ENCODE assay signal across 1 fruit fly cellular context in genomic region chr2L:10468388-10468787, dm6.
A peak's percentile ranks its signal among the peaks of the same experiment; 100 is the strongest.
TF ChIP-seq lines count a peak whose summit lies in the region.

No protein-coding gene starts in this region.

TF ChIP-seq in whole organism, embryonic, 481 proteins besides CTCF, POLR2A, EP300 and RAD21 (continued from another document and continues in another):
- TF ChIP-seq CG9932 (GFP tag; IDR thresholded peaks at IDR 0.05; lab: Robert Waterston, UW) (peak; percentile 73), Dll (GFP tag; IDR thresholded peaks at IDR 0.05; lab: Robert Waterston, UW; ENCODE audit: partially characterized antibody) (no peak), Hmr (GFP tag; optimal IDR thresholded peaks at IDR 0.05; lab: Kevin White, UChicago) (peak; percentile 43), CG18599 (GFP tag; optimal IDR thresholded peaks at IDR 0.05; lab: Kevin White, UChicago) (peak; percentile 47), pfk (GFP tag; optimal IDR thresholded peaks at IDR 0.05; lab: Kevin White, UChicago) (no peak), Atf3 (GFP tag; optimal IDR thresholded peaks at IDR 0.05; lab: Kevin White, UChicago) (no peak), CG12219 (GFP tag; optimal IDR thresholded peaks at IDR 0.05; lab: Kevin White, UChicago) (peak; percentile 38), CG2116 (GFP tag; optimal IDR thresholded peaks at IDR 0.05; lab: Kevin White, UChicago) (no peak), ewg (GFP tag; optimal IDR thresholded peaks at IDR 0.05; lab: Kevin White, UChicago) (no peak), CG7928 (GFP tag; optimal IDR thresholded peaks at IDR 0.05; lab: Kevin White, UChicago) (no peak), caup (GFP tag; optimal IDR thresholded peaks at IDR 0.05; lab: Kevin White, UChicago; ENCODE audit: severe bottlenecking) (peak; percentile 45), stc (GFP tag; IDR thresholded peaks at IDR 0.05; lab: Robert Waterston, UW) (0 out of 2 replicates have a peak, but pooled peaks have one; percentile 24), lola (GFP tag; optimal IDR thresholded peaks at IDR 0.05; lab: Kevin White, UChicago) (no peak), CG4404 (GFP tag; IDR thresholded peaks at IDR 0.05; lab: Robert Waterston, UW) (no peak), cato (GFP tag; optimal IDR thresholded peaks at IDR 0.05; lab: Kevin White, UChicago; ENCODE audit: borderline replicate concordance) (no peak), Dad (GFP tag; optimal IDR thresholded peaks at IDR 0.05; lab: Kevin White, UChicago) (peak; percentile 37), en (GFP tag; optimal IDR thresholded peaks at IDR 0.05; lab: Kevin White, UChicago) (no peak), Kr (GFP tag; optimal IDR thresholded peaks at IDR 0.05; lab: Kevin White, UChicago) (no peak), H15 (GFP tag; IDR thresholded peaks at IDR 0.05; lab: Robert Waterston, UW) (peak; percentile 50; the same call in 1 of the 3 replicates), ranshi (GFP tag; IDR thresholded peaks at IDR 0.05; lab: Robert Waterston, UW) (peak; percentile 58; the same call in 1 of the 2 replicates), toy (GFP tag; IDR thresholded peaks at IDR 0.05; lab: Robert Waterston, UW) (0 out of 2 replicates have a peak, but pooled peaks have one; percentile 14), CG1603 (tag; optimal IDR thresholded peaks at IDR 0.05; lab: Kevin White, UChicago) (peak; percentile 62), kni (GFP tag; optimal IDR thresholded peaks at IDR 0.05; lab: Kevin White, UChicago) (no peak), CG31365 (tag; optimal IDR thresholded peaks at IDR 0.05; lab: Kevin White, UChicago) (no peak), her (GFP tag; optimal IDR thresholded peaks at IDR 0.05; lab: Kevin White, UChicago) (peak; percentile 18), dmrt11E (tag; optimal IDR thresholded peaks at IDR 0.05; lab: Kevin White, UChicago) (no peak), CG2120 (GFP tag; optimal IDR thresholded peaks at IDR 0.05; lab: Kevin White, UChicago) (peak; percentile 43), CG10431 (GFP tag; optimal IDR thresholded peaks at IDR 0.05; lab: Kevin White, UChicago) (no peak), CG4617 (GFP tag; optimal IDR thresholded peaks at IDR 0.05; lab: Kevin White, UChicago; ENCODE audit: borderline replicate concordance) (no peak), lbe (GFP tag; optimal IDR thresholded peaks at IDR 0.05; lab: Kevin White, UChicago) (no peak), gro (GFP tag; optimal IDR thresholded peaks at IDR 0.05; lab: Kevin White, UChicago) (no peak), pan (optimal IDR thresholded peaks at IDR 0.05; lab: Kevin White, UChicago) (no peak), pan (GFP tag; optimal IDR thresholded peaks at IDR 0.05 in 1 of 2, IDR thresholded peaks at IDR 0.05 in 1 of 2) (peak in 1 of 2 experiments; percentile 71), pho (GFP tag; optimal IDR thresholded peaks at IDR 0.05; lab: Kevin White, UChicago) (peak; percentile 6), cg (GFP tag; optimal IDR thresholded peaks at IDR 0.05; lab: Kevin White, UChicago) (no peak), CG12391 (tag; optimal IDR thresholded peaks at IDR 0.05; lab: Kevin White, UChicago) (peak; percentile 63), zfh1 (GFP tag; IDR thresholded peaks at IDR 0.05; lab: Robert Waterston, UW) (peak; percentile 76), Pdp1 (GFP tag; optimal IDR thresholded peaks at IDR 0.05; lab: Kevin White, UChicago) (peak in 1 of 2 experiments; percentile 49), Eip74EF (GFP tag; optimal IDR thresholded peaks at IDR 0.05; lab: Kevin White, UChicago) (peak in 1 of 2 experiments; percentile 3), CG10366 (GFP tag; IDR thresholded peaks at IDR 0.05; lab: Robert Waterston, UW) (peak; percentile 40), chif (GFP tag; optimal IDR thresholded peaks at IDR 0.05; lab: Kevin White, UChicago) (peak; percentile 6 to 8), Hsf (GFP tag; optimal IDR thresholded peaks at IDR 0.05; lab: Kevin White, UChicago) (no peak), slp2 (GFP tag; optimal IDR thresholded peaks at IDR 0.05; lab: Kevin White, UChicago) (no peak), psq (GFP tag; optimal IDR thresholded peaks at IDR 0.05; lab: Kevin White, UChicago) (no peak), CG15514 (GFP tag; optimal IDR thresholded peaks at IDR 0.05; lab: Kevin White, UChicago) (peak; percentile 60), CG17802 (tag; optimal IDR thresholded peaks at IDR 0.05; lab: Kevin White, UChicago) (peak; percentile 38), Rx (GFP tag; IDR thresholded peaks at IDR 0.05; lab: Robert Waterston, UW) (0 out of 2 replicates have a peak, but pooled peaks have one; percentile 39), HLHmδ (GFP tag; optimal IDR thresholded peaks at IDR 0.05; lab: Kevin White, UChicago) (no peak), danr (GFP tag; IDR thresholded peaks at IDR 0.05; lab: Robert Waterston, UW) (no peak), CG8089 (GFP tag; optimal IDR thresholded peaks at IDR 0.05; lab: Kevin White, UChicago) (no peak), sqz (GFP tag; optimal IDR thresholded peaks at IDR 0.05; lab: Kevin White, UChicago) (peak; percentile 1), GATAe (GFP tag; conservative IDR thresholded peaks at IDR 0.05; lab: Robert Waterston, UW) (no peak), Neu2 (GFP tag; optimal IDR thresholded peaks at IDR 0.05; lab: Kevin White, UChicago; ENCODE audit: borderline replicate concordance) (no peak), cas (GFP tag; IDR thresholded peaks at IDR 0.05; lab: Robert Waterston, UW) (no peak), CG7556 (GFP tag; optimal IDR thresholded peaks at IDR 0.05; lab: Kevin White, UChicago) (peak; percentile 15), exex (tag; optimal IDR thresholded peaks at IDR 0.05; lab: Kevin White, UChicago) (peak; percentile 4), CG15696 (tag; optimal IDR thresholded peaks at IDR 0.05; lab: Kevin White, UChicago) (no peak), CG18262 (tag; optimal IDR thresholded peaks at IDR 0.05; lab: Kevin White, UChicago) (peak; percentile 52), CG17359 (tag; optimal IDR thresholded peaks at IDR 0.05; lab: Kevin White, UChicago) (peak; percentile 67), tna (GFP tag; IDR thresholded peaks at IDR 0.05; lab: Robert Waterston, UW; ENCODE audit: partially characterized antibody) (no peak), CG7786 (GFP tag; optimal IDR thresholded peaks at IDR 0.05; lab: Kevin White, UChicago) (peak; percentile 42), CG5180 (GFP tag; optimal IDR thresholded peaks at IDR 0.05; lab: Kevin White, UChicago) (peak; percentile 28), dysf (GFP tag; IDR thresholded peaks at IDR 0.05; lab: Robert Waterston, UW) (peak; percentile 72), CG9817 (tag; optimal IDR thresholded peaks at IDR 0.05; lab: Kevin White, UChicago) (peak; percentile 64), chm (GFP tag; IDR thresholded peaks at IDR 0.05; lab: Robert Waterston, UW) (0 out of 2 replicates have a peak, but pooled peaks have one; percentile 55), Jarid2 (GFP tag; optimal IDR thresholded peaks at IDR 0.05; lab: Kevin White, UChicago) (no peak), gcm2 (GFP tag; optimal IDR thresholded peaks at IDR 0.05; lab: Kevin White, UChicago) (no peak), D (optimal IDR thresholded peaks at IDR 0.05; lab: Kevin White, UChicago) (no peak), D (GFP tag; optimal IDR thresholded peaks at IDR 0.05; lab: Kevin White, UChicago) (peak; percentile 26), p53 (GFP tag; optimal IDR thresholded peaks at IDR 0.05; lab: Kevin White, UChicago) (no peak), Ssrp (tag; optimal IDR thresholded peaks at IDR 0.05; lab: Kevin White, UChicago) (peak; percentile 17), CG33213 (GFP tag; optimal IDR thresholded peaks at IDR 0.05; lab: Kevin White, UChicago) (no peak), CG31388 (GFP tag; optimal IDR thresholded peaks at IDR 0.05; lab: Kevin White, UChicago) (no peak), tup (GFP tag; optimal IDR thresholded peaks at IDR 0.05; lab: Kevin White, UChicago) (no peak), nau (GFP tag; optimal IDR thresholded peaks at IDR 0.05; lab: Kevin White, UChicago) (no peak), CG11093 (GFP tag; IDR thresholded peaks at IDR 0.05; lab: Robert Waterston, UW) (no peak), CG9609 (GFP tag; optimal IDR thresholded peaks at IDR 0.05; lab: Kevin White, UChicago) (no peak), pb (GFP tag; optimal IDR thresholded peaks at IDR 0.05; lab: Kevin White, UChicago) (no peak), CG32767 (GFP tag; IDR thresholded peaks at IDR 0.05; lab: Robert Waterston, UW) (no peak), CG13894 (tag; optimal IDR thresholded peaks at IDR 0.05; lab: Kevin White, UChicago) (no peak), ara (GFP tag; IDR thresholded peaks at IDR 0.05; lab: Robert Waterston, UW) (peak; percentile 66; the same call in 1 of the 2 replicates), CG6175 (GFP tag; IDR thresholded peaks at IDR 0.05; lab: Robert Waterston, UW) (no peak), sisA (GFP tag; IDR thresholded peaks at IDR 0.05; lab: Robert Waterston, UW) (peak; percentile 56), CG30020 (tag; optimal IDR thresholded peaks at IDR 0.05; lab: Kevin White, UChicago) (no peak), CG13296 (GFP tag; optimal IDR thresholded peaks at IDR 0.05; lab: Kevin White, UChicago) (peak; percentile 52), Asciz (GFP tag; optimal IDR thresholded peaks at IDR 0.05; lab: Kevin White, UChicago) (peak; percentile 41), ato (GFP tag; IDR thresholded peaks at IDR 0.05; lab: Robert Waterston, UW; ENCODE audit: partially characterized antibody) (no peak), tll (GFP tag; optimal IDR thresholded peaks at IDR 0.05; lab: Kevin White, UChicago) (no peak), CG10147 (GFP tag; optimal IDR thresholded peaks at IDR 0.05; lab: Kevin White, UChicago) (peak; percentile 41), CG31441 (GFP tag; IDR thresholded peaks at IDR 0.05; lab: Robert Waterston, UW) (peak; percentile 64), Lpt (GFP tag; optimal IDR thresholded peaks at IDR 0.05; lab: Kevin White, UChicago) (no peak), zfh2 (GFP tag; optimal IDR thresholded peaks at IDR 0.05; lab: Kevin White, UChicago) (peak; percentile 5), lilli (GFP tag; optimal IDR thresholded peaks at IDR 0.05; lab: Kevin White, UChicago) (peak; percentile 52), CG14710 (tag; optimal IDR thresholded peaks at IDR 0.05; lab: Kevin White, UChicago) (peak; percentile 7), CG11695 (GFP tag; IDR thresholded peaks at IDR 0.05; lab: Robert Waterston, UW) (peak; percentile 41; the same call in 1 of the 3 replicates), mirr (GFP tag; optimal IDR thresholded peaks at IDR 0.05; lab: Kevin White, UChicago) (peak; percentile 30), Oaz (GFP tag; IDR thresholded peaks at IDR 0.05; lab: Robert Waterston, UW) (no peak), CG30431 (GFP tag; optimal IDR thresholded peaks at IDR 0.05; lab: Kevin White, UChicago) (peak; percentile 8), al (GFP tag; IDR thresholded peaks at IDR 0.05; lab: Robert Waterston, UW) (peak; percentile 57), Ptx1 (GFP tag; IDR thresholded peaks at IDR 0.05; lab: Robert Waterston, UW) (peak; percentile 76), wor (GFP tag; IDR thresholded peaks at IDR 0.05; lab: Robert Waterston, UW) (no peak), lov (optimal IDR thresholded peaks at IDR 0.05; lab: Kevin White, UChicago) (no peak), lov (GFP tag; IDR thresholded peaks at IDR 0.05; lab: Robert Waterston, UW) (no peak), CG14050 (GFP tag; IDR thresholded peaks at IDR 0.05; lab: Robert Waterston, UW) (peak; percentile 45; the same call in 1 of the 3 replicates), HmgZ (tag; optimal IDR thresholded peaks at IDR 0.05; lab: Kevin White, UChicago) (peak; percentile 15), gce (GFP tag; IDR thresholded peaks at IDR 0.05; lab: Robert Waterston, UW) (peak; percentile 45; the same call in 1 of the 3 replicates), CG8478 (optimal IDR thresholded peaks at IDR 0.05; lab: Kevin White, UChicago) (no peak), Tbp (GFP tag; optimal IDR thresholded peaks at IDR 0.05; lab: Kevin White, UChicago) (no peak), CG16863 (GFP tag; optimal IDR thresholded peaks at IDR 0.05; lab: Kevin White, UChicago) (peak; percentile 8), hb (GFP tag; IDR thresholded peaks at IDR 0.05; lab: Robert Waterston, UW; ENCODE audit: partially characterized antibody) (no peak), phol (tag; optimal IDR thresholded peaks at IDR 0.05; lab: Kevin White, UChicago) (peak; percentile 44), Dip3 (GFP tag; optimal IDR thresholded peaks at IDR 0.05; lab: Kevin White, UChicago) (no peak), CG11085 (GFP tag; IDR thresholded peaks at IDR 0.05; lab: Robert Waterston, UW) (no peak; the same call in 1 of the 2 replicates), CG2875 (GFP tag; optimal IDR thresholded peaks at IDR 0.05; lab: Kevin White, UChicago) (peak; percentile 24), Camta (GFP tag; optimal IDR thresholded peaks at IDR 0.05; lab: Kevin White, UChicago) (no peak), CG8924 (tag; optimal IDR thresholded peaks at IDR 0.05; lab: Kevin White, UChicago) (peak; percentile 42), CG3995 (GFP tag; optimal IDR thresholded peaks at IDR 0.05; lab: Kevin White, UChicago) (no peak), CG11560 (tag; IDR thresholded peaks at IDR 0.05; lab: Robert Waterston, UW) (no peak), CG4730 (GFP tag; IDR thresholded peaks at IDR 0.05; lab: Robert Waterston, UW) (peak; percentile 38; the same call in 1 of the 2 replicates), so (GFP tag; IDR thresholded peaks at IDR 0.05; lab: Robert Waterston, UW) (peak; percentile 51; the same call in 1 of the 3 replicates), Dp (GFP tag; optimal IDR thresholded peaks at IDR 0.05; lab: Kevin White, UChicago) (no peak), CG12104 (GFP tag; optimal IDR thresholded peaks at IDR 0.05; lab: Kevin White, UChicago) (no peak), ATbp (GFP tag; optimal IDR thresholded peaks at IDR 0.05; lab: Kevin White, UChicago) (peak; percentile 49), gsb-n (tag; optimal IDR thresholded peaks at IDR 0.05; lab: Kevin White, UChicago) (peak; percentile 23), MTF-1 (GFP tag; optimal IDR thresholded peaks at IDR 0.05; lab: Kevin White, UChicago; ENCODE audit: borderline replicate concordance) (no peak), Nf-YA (GFP tag; IDR thresholded peaks at IDR 0.05; lab: Robert Waterston, UW) (0 out of 2 replicates have a peak, but pooled peaks have one; percentile 9), dm (GFP tag; optimal IDR thresholded peaks at IDR 0.05; lab: Kevin White, UChicago) (no peak), CG8359 (GFP tag; optimal IDR thresholded peaks at IDR 0.05; lab: Kevin White, UChicago; ENCODE audit: borderline replicate concordance) (no peak), jing (GFP tag; optimal IDR thresholded peaks at IDR 0.05; lab: Kevin White, UChicago) (peak; percentile 14), Drgx (GFP tag; IDR thresholded peaks at IDR 0.05; lab: Robert Waterston, UW) (peak; percentile 80), CG15479 (GFP tag; optimal IDR thresholded peaks at IDR 0.05; lab: Kevin White, UChicago) (no peak)
